Worm (Caenorhabditis elegans): ENCODE results near the gene ZK1307.8.

ce11 chrII:9583461-9583860, 41.0 kb upstream of the ZK1307.8 start, which contains the start of gene wee-1.1:
- TF ChIP-seq med-1 (GFP tag; optimal IDR thresholded peaks at IDR 0.05; ENCODE audit: insufficient read depth), result no peak
- no peak for TF ChIP-seq cog-1 (tag; optimal IDR thresholded peaks at IDR 0.05)
- TF ChIP-seq ztf-23 (GFP tag; IDR thresholded peaks at IDR 0.05), result no peak
- no peak for TF ChIP-seq flt-1 (GFP tag; IDR thresholded peaks at IDR 0.05)
- TF ChIP-seq ref-1 (GFP tag; conservative IDR thresholded peaks at IDR 0.05), result no peak
- no peak for TF ChIP-seq klf-2 (GFP tag; conservative IDR thresholded peaks at IDR 0.05)
- TF ChIP-seq ztf-29 (GFP tag; IDR thresholded peaks at IDR 0.05), result no peak
- TF ChIP-seq T22C8.4 (GFP tag; IDR thresholded peaks at IDR 0.05), result no peak
- TF ChIP-seq tab-1 (GFP tag; IDR thresholded peaks at IDR 0.05), result no peak
